Fruit fly (Drosophila melanogaster): Measurements from ENCODE around the gene boil.

boil gene

dm6 chrX:4912370-4912769, 36.9 kb downstream of the boil start:
- TF ChIP-seq insv (optimal IDR thresholded peaks at IDR 0.05) = no peak
- TF ChIP-seq h (optimal IDR thresholded peaks at IDR 0.05) = no peak
- no peak for TF ChIP-seq ttk (optimal IDR thresholded peaks at IDR 0.05)
- no peak for TF ChIP-seq Myc (optimal IDR thresholded peaks at IDR 0.05)
- TF ChIP-seq Sin3A (optimal IDR thresholded peaks at IDR 0.05) = no peak
- TF ChIP-seq psq (optimal IDR thresholded peaks at IDR 0.05) = no peak

DNA sequence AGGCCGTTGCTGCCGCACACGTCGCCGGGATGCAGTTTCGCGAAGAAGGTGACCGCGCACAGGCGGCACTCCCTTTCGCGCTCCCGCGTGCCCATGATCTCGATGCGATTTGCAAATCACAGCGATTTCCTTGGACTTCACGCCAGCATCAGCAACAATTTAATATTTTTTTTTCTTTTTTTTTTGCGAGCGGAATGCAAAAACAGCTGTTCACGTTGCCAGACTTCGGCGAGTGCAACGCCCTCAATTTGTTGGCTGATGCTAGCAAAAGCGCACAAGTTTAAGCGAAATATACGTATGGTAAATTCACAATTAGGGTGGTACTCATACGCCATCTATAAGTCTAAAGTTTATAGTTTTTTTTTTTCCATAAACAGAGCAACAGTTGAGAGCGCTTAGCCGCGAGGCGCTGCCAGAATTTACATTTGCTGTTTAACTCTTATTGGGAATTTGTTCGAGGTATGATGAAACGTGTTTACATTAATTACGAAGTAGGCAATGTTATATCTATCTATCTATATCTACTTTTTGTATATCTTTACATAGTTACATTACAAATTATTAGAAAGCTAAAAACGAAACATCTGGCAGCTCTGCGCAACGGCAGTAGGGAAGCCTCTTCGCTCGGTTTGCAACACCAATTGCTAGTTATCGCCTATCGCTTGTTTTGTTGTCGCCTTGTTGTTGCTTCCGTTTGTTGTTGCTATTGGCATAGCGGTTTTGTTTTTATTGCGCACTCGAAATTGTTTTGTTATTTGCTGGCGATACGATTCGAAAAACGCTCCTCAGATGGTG, 43.0 kb downstream of the boil start, which contains the start of the genes CG4041 and Hgsnat:
CG4041 (minus strand) TSS at position 220 of the 795 bp plus-strand sequence.
Hgsnat (plus strand) TSS at position 503 of the 795 bp plus-strand sequence.
- TF ChIP-seq Sin3A (optimal IDR thresholded peaks at IDR 0.05) = no peak
- TF ChIP-seq insv (optimal IDR thresholded peaks at IDR 0.05) = no peak
- TF ChIP-seq Myc (optimal IDR thresholded peaks at IDR 0.05) = no peak
- no peak for TF ChIP-seq h (optimal IDR thresholded peaks at IDR 0.05)
- TF ChIP-seq psq (optimal IDR thresholded peaks at IDR 0.05) = no peak
- no peak for TF ChIP-seq ttk (optimal IDR thresholded peaks at IDR 0.05)

DNA sequence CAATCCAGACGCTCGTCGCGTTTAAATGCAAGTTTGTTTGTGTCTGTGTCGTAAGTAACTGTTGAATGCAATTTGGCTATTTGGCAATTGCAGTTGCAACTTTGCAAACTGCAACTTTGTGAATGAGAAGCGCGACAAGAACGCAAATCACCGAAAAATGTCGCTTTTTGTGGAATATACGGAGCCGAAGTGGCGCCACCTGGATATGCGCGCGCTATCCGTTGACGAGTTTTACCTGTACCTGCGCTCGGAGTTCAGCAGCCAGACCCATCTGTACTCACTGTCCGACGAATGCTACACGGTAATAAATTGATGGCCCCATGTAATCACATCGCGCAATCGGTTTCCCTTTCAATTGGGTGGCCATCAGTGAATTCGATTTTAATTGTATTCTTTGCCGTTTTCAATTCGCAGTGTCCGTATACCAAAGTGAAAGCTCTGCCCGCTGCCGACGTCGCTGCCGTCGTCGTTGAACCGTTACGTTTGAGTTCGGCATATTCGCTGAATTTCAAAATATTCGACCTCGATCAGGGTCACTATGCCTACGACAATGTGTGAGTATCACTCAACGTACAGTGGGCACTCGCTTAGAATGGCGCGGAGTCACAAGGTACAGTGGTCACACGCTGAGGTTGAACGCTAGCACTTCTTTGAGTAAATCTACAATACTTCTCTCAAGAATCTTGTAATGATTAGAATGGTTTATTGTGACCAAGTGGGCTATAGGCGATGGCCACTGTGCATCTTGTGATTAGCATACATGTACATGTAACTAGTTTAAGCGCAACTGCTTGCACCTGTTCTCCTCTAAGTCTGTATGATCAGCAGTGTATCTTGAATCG, 43.8 kb downstream of the boil start:
- TF ChIP-seq insv (optimal IDR thresholded peaks at IDR 0.05) (no peak), Sin3A (optimal IDR thresholded peaks at IDR 0.05) (no peak), psq (optimal IDR thresholded peaks at IDR 0.05) (no peak), Myc (optimal IDR thresholded peaks at IDR 0.05) (no peak), ttk (optimal IDR thresholded peaks at IDR 0.05) (no peak), h (optimal IDR thresholded peaks at IDR 0.05) (no peak)

All from Kc167 (cell line).